Worm (Caenorhabditis elegans) whole organism, L4 larva: ENCODE measurements around the gene R07H5.16.

Experiments used
- F10B5.3 ChIP-seq: sonication (generic microtip); optimal IDR thresholded peaks from 2 replicates; lab custom pipeline; 2016; ENCODE audit warnings: mild to moderate bottlenecking, missing genetic modification characterization, missing compliant biosample characterization
- F26F4.8 ChIP-seq: fragments of 200-800 bp; sonication (Bioruptor generic); conservative IDR thresholded peaks from 2 replicates; pipeline ENCODE4 v1.3.6; 2022; ENCODE audit warnings: missing genetic modification characterization, missing compliant biosample characterization
- F44E2.7 ChIP-seq: fragments of 200-800 bp; sonication (Bioruptor generic); IDR thresholded peaks from 2 replicates; pipeline ENCODE4 v2.1.2; 2022; ENCODE audit warnings: missing genetic modification characterization, missing compliant biosample characterization
- R02D3.7 ChIP-seq: fragments of 150-350 bp; sonication (generic microtip); optimal IDR thresholded peaks from 3 replicates; lab custom pipeline; 2014; ENCODE audit warnings: missing biosample characterization, missing genetic modification characterization
- T26A8.4 ChIP-seq: fragments of 200-800 bp; sonication (Bioruptor generic); IDR thresholded peaks from 2 replicates; pipeline ENCODE4 v1.3.6; 2022; ENCODE audit warnings: missing genetic modification characterization, missing compliant biosample characterization
- Y105C5A.15 ChIP-seq: fragments of 200-800 bp; sonication (Bioruptor generic); IDR thresholded peaks from 2 replicates; pipeline ENCODE4 v1.3.6; 2022; ENCODE audit warnings: missing genetic modification characterization, missing compliant biosample characterization
- Y48G9A.11 ChIP-seq: fragments of 200-800 bp; sonication (Bioruptor generic); IDR thresholded peaks from 2 replicates; pipeline ENCODE4 v1.3.6; 2022; ENCODE audit warnings: missing genetic modification reagents, missing genetic modification characterization, missing compliant biosample characterization
- Y5F2A.4 ChIP-seq: fragments of 200-800 bp; sonication (Bioruptor generic); optimal IDR thresholded peaks from 2 replicates; lab custom pipeline; 2018; ENCODE audit warnings: mild to moderate bottlenecking, missing genetic modification characterization, missing compliant biosample characterization
- Y75B8A.6 ChIP-seq: fragments of 200-800 bp; sonication (Bioruptor generic); IDR thresholded peaks from 2 replicates; pipeline ENCODE4 v1.3.6; 2022; ENCODE audit warnings: missing genetic modification reagents, missing genetic modification characterization, missing compliant biosample characterization
- ZK337.2 ChIP-seq: fragments of 200-800 bp; sonication (Bioruptor generic); IDR thresholded peaks from 2 replicates; pipeline ENCODE4 v1.3.6; 2022; ENCODE audit warnings: missing genetic modification reagents, missing genetic modification characterization, missing compliant biosample characterization
- ZK546.5 ChIP-seq, 2 experiments: sonication (generic microtip); optimal IDR thresholded peaks; 2 replicates each; lab custom pipeline; 2017; ENCODE audit warnings: missing biosample characterization in 2 of 2, missing genetic modification characterization in 2 of 2
- ama-1 ChIP-seq: fragments of 150-350 bp; optimal IDR thresholded peaks from 2 replicates; lab custom pipeline; 2014; ENCODE audit warnings: inconsistent platforms, mixed read lengths
- attf-4 ChIP-seq: sonication (generic microtip); optimal IDR thresholded peaks from 3 replicates; lab custom pipeline; 2017; ENCODE audit warnings: missing biosample characterization, missing genetic modification characterization
- ceh-28 ChIP-seq: fragments of 150-350 bp; optimal IDR thresholded peaks from 2 replicates; lab custom pipeline; 2014; ENCODE audit warnings: missing biosample characterization, missing genetic modification reagents, missing genetic modification characterization
- daf-12 ChIP-seq: fragments of 150-350 bp; optimal IDR thresholded peaks from 2 replicates; lab custom pipeline; 2014; ENCODE audit warnings: missing biosample characterization, missing genetic modification reagents, missing genetic modification characterization
- daf-16 ChIP-seq, 3 experiments: sonication (generic microtip); optimal IDR thresholded peaks; 2 replicates each; lab custom pipeline; 2016 to 2017; ENCODE audit warnings: missing genetic modification characterization in 3 of 3, missing genetic modification reagents in 3 of 3, mild to moderate bottlenecking in 2 of 3, missing compliant biosample characterization in 2 of 3, missing biosample characterization in 1 of 3, moderate library complexity in 1 of 3
- dmd-6 ChIP-seq: fragments of 200-800 bp; sonication (Bioruptor generic); IDR thresholded peaks from 2 replicates; pipeline ENCODE4 v1.3.6; 2022; ENCODE audit warnings: missing genetic modification reagents, missing genetic modification characterization, missing compliant biosample characterization
- dmd-9 ChIP-seq: fragments of 200-800 bp; sonication (Bioruptor generic); IDR thresholded peaks from 2 replicates; pipeline ENCODE4 v1.3.6; 2022; ENCODE audit warnings: missing genetic modification reagents, missing genetic modification characterization, missing compliant biosample characterization
- dve-1 ChIP-seq: sonication (generic microtip); optimal IDR thresholded peaks from 2 replicates; lab custom pipeline; 2017; ENCODE audit warnings: antibody characterized with exemption, mild to moderate bottlenecking, missing genetic modification characterization, missing compliant biosample characterization; ENCODE audit not compliant: insufficient read depth
- fkh-10 ChIP-seq: fragments of 150-350 bp; optimal IDR thresholded peaks from 2 replicates; lab custom pipeline; 2014; ENCODE audit warnings: missing biosample characterization, missing genetic modification reagents, missing genetic modification characterization
- fos-1 ChIP-seq: fragments of 150-350 bp; optimal IDR thresholded peaks from 2 replicates; lab custom pipeline; 2014; ENCODE audit warnings: missing biosample characterization, missing genetic modification characterization
- hlh-11 ChIP-seq: fragments of 200-800 bp; sonication (Bioruptor generic); optimal IDR thresholded peaks from 2 replicates; lab custom pipeline; 2018; ENCODE audit warnings: mild to moderate bottlenecking, missing genetic modification characterization, missing compliant biosample characterization
- hmg-1.1 ChIP-seq: fragments of 200-800 bp; sonication (Bioruptor generic); IDR thresholded peaks from 2 replicates; pipeline ENCODE4 v1.3.6; 2022; ENCODE audit warnings: missing genetic modification reagents, missing genetic modification characterization, missing compliant biosample characterization
- jun-1 ChIP-seq: fragments of 150-350 bp; optimal IDR thresholded peaks from 2 replicates; lab custom pipeline; 2014; ENCODE audit warnings: missing biosample characterization, missing genetic modification reagents, missing genetic modification characterization
- lin-1 ChIP-seq: fragments of 200-800 bp; sonication (Bioruptor generic); IDR thresholded peaks from 2 replicates; pipeline ENCODE4 v1.3.6; 2022; ENCODE audit warnings: missing genetic modification reagents, missing genetic modification characterization, missing compliant biosample characterization
- lin-15B ChIP-seq: fragments of 150-350 bp; sonication (generic microtip); optimal IDR thresholded peaks from 3 replicates; lab custom pipeline; 2014; ENCODE audit warnings: missing biosample characterization, missing genetic modification characterization
- lin-38 ChIP-seq: fragments of 200-800 bp; sonication (Bioruptor generic); IDR thresholded peaks from 2 replicates; pipeline ENCODE4 v1.3.6; 2022; ENCODE audit warnings: missing genetic modification reagents, missing genetic modification characterization, missing compliant biosample characterization
- lir-3 ChIP-seq: sonication (generic microtip); optimal IDR thresholded peaks from 2 replicates; lab custom pipeline; 2016; ENCODE audit warnings: mild to moderate bottlenecking, missing genetic modification characterization, missing compliant biosample characterization
- madf-5 ChIP-seq, 2 experiments: fragments of 200-800 bp; sonication (Bioruptor generic); IDR thresholded peaks; 2 replicates each; pipeline ENCODE4 v1.3.6; 2022; ENCODE audit warnings: missing compliant biosample characterization in 2 of 2, missing genetic modification characterization in 2 of 2
- mdl-1 ChIP-seq, 2 experiments: fragments of 150-350 bp in 1 of 2; sonication (generic microtip) in 1 of 2; optimal IDR thresholded peaks; 2 replicates each; lab custom pipeline; 2014 to 2017; ENCODE audit warnings: missing biosample characterization in 2 of 2, missing genetic modification characterization in 2 of 2
- mdt-29 ChIP-seq: fragments of 200-800 bp; sonication (Bioruptor generic); IDR thresholded peaks from 2 replicates; pipeline ENCODE4 v1.3.6; 2022; ENCODE audit warnings: missing genetic modification reagents, missing genetic modification characterization, missing compliant biosample characterization
- mes-2 ChIP-seq: sonication (generic microtip); optimal IDR thresholded peaks from 2 replicates; lab custom pipeline; 2016; ENCODE audit warnings: missing genotype, mild to moderate bottlenecking, missing genetic modification characterization, missing compliant biosample characterization; ENCODE audit not compliant: poor library complexity, severe bottlenecking
- mxl-3 ChIP-seq: fragments of 200-800 bp; sonication (Bioruptor generic); optimal IDR thresholded peaks from 2 replicates; lab custom pipeline; 2018; ENCODE audit warnings: mild to moderate bottlenecking, missing genetic modification characterization, missing compliant biosample characterization
- nhr-111 ChIP-seq: fragments of 200-800 bp; sonication (Bioruptor generic); optimal IDR thresholded peaks from 2 replicates; lab custom pipeline; 2018; ENCODE audit warnings: mild to moderate bottlenecking, missing genetic modification characterization, missing compliant biosample characterization
- nhr-237 ChIP-seq: sonication (generic microtip); optimal IDR thresholded peaks from 2 replicates; lab custom pipeline; 2017; ENCODE audit warnings: missing biosample characterization, missing genetic modification characterization
- nhr-41 ChIP-seq: fragments of 200-800 bp; sonication (Bioruptor generic); IDR thresholded peaks from 2 replicates; pipeline ENCODE4 v1.3.6; 2022; ENCODE audit warnings: missing genetic modification reagents, missing genetic modification characterization, missing compliant biosample characterization
- nhr-42 ChIP-seq: fragments of 200-800 bp; sonication (Bioruptor generic); IDR thresholded peaks from 2 replicates; pipeline ENCODE4 v1.3.6; 2022; ENCODE audit warnings: missing genetic modification characterization, missing compliant biosample characterization
- nhr-48 ChIP-seq: sonication (generic microtip); optimal IDR thresholded peaks from 2 replicates; lab custom pipeline; 2016; ENCODE audit warnings: mild to moderate bottlenecking, missing genetic modification characterization, missing compliant biosample characterization
- nhr-6 ChIP-seq: fragments of 150-350 bp; optimal IDR thresholded peaks from 2 replicates; lab custom pipeline; 2014; ENCODE audit warnings: missing biosample characterization, missing genetic modification characterization
- nhr-76 ChIP-seq: fragments of 150-350 bp; optimal IDR thresholded peaks from 2 replicates; lab custom pipeline; 2014; ENCODE audit warnings: missing biosample characterization, missing genetic modification characterization
- nhr-77 ChIP-seq: fragments of 150-350 bp; optimal IDR thresholded peaks from 2 replicates; lab custom pipeline; 2014; ENCODE audit warnings: missing biosample characterization, missing genetic modification characterization
- pha-4 ChIP-seq, 2 experiments: fragments of 150-350 bp in 1 of 2; fragments of 200-800 bp in 1 of 2; sonication (Bioruptor generic) in 1 of 2; IDR thresholded peaks in 1 of 2; optimal IDR thresholded peaks in 1 of 2; 2 replicates each; pipeline versions ENCODE4 v1.3.6 to Lab custom; 2014 to 2022; ENCODE audit warnings: missing genetic modification characterization in 2 of 2, missing genetic modification reagents in 2 of 2, missing biosample characterization in 1 of 2, missing compliant biosample characterization in 1 of 2
- php-3 ChIP-seq: fragments of 200-800 bp; sonication (Bioruptor generic); IDR thresholded peaks from 2 replicates; pipeline ENCODE4 v1.3.6; 2022; ENCODE audit warnings: missing genetic modification reagents, missing genetic modification characterization, missing compliant biosample characterization
- pqm-1 ChIP-seq: sonication (generic microtip); optimal IDR thresholded peaks from 2 replicates; lab custom pipeline; 2017; ENCODE audit warnings: missing biosample characterization, missing genetic modification characterization
- saeg-2 ChIP-seq: fragments of 200-800 bp; sonication (Bioruptor generic); IDR thresholded peaks from 2 replicates; pipeline ENCODE4 v1.3.6; 2022; ENCODE audit warnings: missing genetic modification reagents, missing genetic modification characterization, missing compliant biosample characterization
- snpc-1.2 ChIP-seq: fragments of 200-800 bp; sonication (Bioruptor generic); IDR thresholded peaks from 2 replicates; pipeline ENCODE4 v1.3.6; 2022; ENCODE audit warnings: missing genetic modification reagents, missing genetic modification characterization, missing compliant biosample characterization
- unc-62 ChIP-seq, 3 experiments: fragments of 150-350 bp in 1 of 3; sonication (generic microtip); optimal IDR thresholded peaks in 2 of 3; peaks in 1 of 3; 1 replicate in 1 of 3; 2 replicates in 2 of 3; lab custom pipeline; 2014 to 2017; ENCODE audit warnings: missing biosample characterization in 3 of 3, missing genetic modification characterization in 3 of 3, missing genetic modification reagents in 3 of 3, missing genotype in 1 of 3
- zfp-2 ChIP-seq: sonication (generic microtip); optimal IDR thresholded peaks from 2 replicates; lab custom pipeline; 2016; ENCODE audit warnings: mild to moderate bottlenecking, missing genetic modification characterization, missing compliant biosample characterization
- zip-11 ChIP-seq: fragments of 200-800 bp; sonication (Bioruptor generic); IDR thresholded peaks from 2 replicates; pipeline ENCODE4 v1.3.6; 2022; ENCODE audit warnings: missing genetic modification characterization, missing compliant biosample characterization

Gene R07H5.16

DNA sequence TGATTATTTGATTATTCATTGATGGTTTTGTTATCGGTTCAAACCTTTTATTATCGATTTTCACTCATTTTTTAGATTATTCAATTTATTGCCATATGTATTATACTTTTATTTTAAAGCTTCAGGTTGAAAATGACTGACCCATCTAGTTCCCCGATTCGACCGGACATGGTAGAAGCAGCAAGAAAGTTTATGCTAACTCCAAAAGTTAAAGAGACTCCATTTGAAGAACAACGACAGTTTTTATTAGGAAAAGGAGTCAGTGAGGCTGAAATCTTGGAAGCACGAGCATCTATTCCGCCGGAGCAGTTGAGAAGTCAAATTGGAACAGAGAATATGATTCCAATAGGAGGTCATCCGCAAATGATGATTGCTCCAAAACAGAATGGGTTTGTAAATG lies 16.1 kb upstream of the R07H5.16 start, which contains the start of gene prx-14 (continued):
- TF ChIP-seq pha-4 (GFP tag; IDR thresholded peaks at IDR 0.05; lab: Robert Waterston, UW) (peak; percentile 37; the same call in 1 of the 2 replicates), pha-4 (tag; optimal IDR thresholded peaks at IDR 0.05; lab: Kevin White, UChicago) (no peak), dmd-9 (GFP tag; lab: Robert Waterston, UW) (no peak), R02D3.7 (tag; lab: Kevin White, UChicago) (no peak), nhr-48 (tag; lab: Kevin White, UChicago) (peak; percentile 5), lir-3 (tag; lab: Kevin White, UChicago) (no peak), jun-1 (tag; lab: Kevin White, UChicago) (no peak), madf-5 (GFP tag; IDR thresholded peaks at IDR 0.05; lab: Robert Waterston, UW) (no peak), lin-38 (GFP tag; lab: Robert Waterston, UW) (peak; percentile 40), attf-4 (tag; lab: Kevin White, UChicago) (no peak), F44E2.7 (GFP tag; lab: Robert Waterston, UW) (no peak), nhr-41 (GFP tag; lab: Robert Waterston, UW) (no peak), lin-15B (no peak), dmd-6 (GFP tag; lab: Robert Waterston, UW) (no peak), Y48G9A.11 (no peak), php-3 (GFP tag; lab: Robert Waterston, UW) (0 out of 2 replicates have a peak, but pooled peaks have one; percentile 25), hmg-1.1 (GFP tag; lab: Robert Waterston, UW) (no peak), hlh-11 (no peak), mdt-29 (no peak), mdl-1 (tag; optimal IDR thresholded peaks at IDR 0.05; lab: Kevin White, UChicago) (no peak), nhr-42 (GFP tag; lab: Robert Waterston, UW) (no peak), nhr-77 (tag; lab: Kevin White, UChicago) (no peak), F26F4.8 (no peak), F10B5.3 (no peak), nhr-76 (tag; lab: Kevin White, UChicago) (no peak), mes-2 (tag; lab: Kevin White, UChicago) (no peak), nhr-111 (no peak), ama-1 (peak; percentile 41), fos-1 (no peak), daf-12 (no peak), pqm-1 (peak; percentile 11), ZK337.2 (no peak), Y5F2A.4 (GFP tag; lab: Kevin White, UChicago) (no peak), snpc-1.2 (GFP tag; lab: Robert Waterston, UW) (no peak), ZK546.5 (tag; optimal IDR thresholded peaks at IDR 0.05; lab: Kevin White, UChicago) (no peak), lin-1 (GFP tag; lab: Robert Waterston, UW) (no peak), fkh-10 (GFP tag; lab: Kevin White, UChicago) (no peak), ceh-28 (tag; lab: Kevin White, UChicago) (no peak), saeg-2 (GFP tag; lab: Robert Waterston, UW) (no peak), nhr-237 (tag; lab: Kevin White, UChicago) (no peak), Y75B8A.6 (GFP tag; lab: Robert Waterston, UW) (no peak), unc-62 (GFP tag; optimal IDR thresholded peaks at IDR 0.05 in 1 of 2; lab: Kevin White, UChicago) (no peak), unc-62 (tag; optimal IDR thresholded peaks at IDR 0.05; lab: Kevin White, UChicago) (no peak)

DNA sequence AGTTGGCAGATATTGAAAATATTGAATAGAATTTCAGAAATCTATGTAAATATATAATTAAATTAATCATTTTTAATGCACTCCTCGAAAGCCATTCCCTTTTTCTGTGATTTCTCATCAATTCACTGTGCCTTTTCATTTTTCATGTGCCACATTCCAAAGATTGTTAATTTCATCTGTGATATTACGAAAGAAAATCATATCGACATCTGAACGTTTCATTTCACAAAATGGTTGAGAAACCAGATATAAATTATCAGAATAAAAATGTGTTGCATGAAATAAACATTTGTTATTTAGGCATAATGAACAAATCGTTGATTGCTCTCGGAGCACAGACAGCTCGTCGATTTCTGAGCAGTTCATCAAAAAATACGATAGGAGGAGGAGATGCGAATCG lies 15.1 kb upstream of the R07H5.16 start, which contains the start of gene nuaf-3:
Gene nuaf-3 (plus strand): TSS at position 301 of the 400 bp plus-strand sequence.
- TF ChIP-seq daf-16 (GFP tag; optimal IDR thresholded peaks at IDR 0.05; lab: Kevin White, UChicago) (no peak), daf-16 (tag; optimal IDR thresholded peaks at IDR 0.05; lab: Kevin White, UChicago) (peak; percentile 34), zfp-2 (tag; lab: Kevin White, UChicago) (no peak), php-3 (GFP tag; lab: Robert Waterston, UW) (no peak), mdl-1 (tag; optimal IDR thresholded peaks at IDR 0.05; lab: Kevin White, UChicago) (no peak), Y48G9A.11 (no peak), T26A8.4 (GFP tag; lab: Robert Waterston, UW) (0 out of 2 replicates have a peak, but pooled peaks have one; percentile 27), ama-1 (peak; percentile 44), Y105C5A.15 (GFP tag; lab: Robert Waterston, UW) (no peak), nhr-6 (tag; lab: Kevin White, UChicago) (no peak), zip-11 (no peak), mxl-3 (GFP tag; lab: Kevin White, UChicago) (no peak), unc-62 (GFP tag; optimal IDR thresholded peaks at IDR 0.05 in 1 of 2; lab: Kevin White, UChicago) (peak in 1 of 2 experiments; percentile 12), unc-62 (tag; optimal IDR thresholded peaks at IDR 0.05; lab: Kevin White, UChicago) (no peak), dve-1 (tag; lab: Kevin White, UChicago) (peak; percentile 22)
